Worm (Caenorhabditis elegans): ENCODE results near the gene K06H7.2.

- peak; percentile 84 for TF ChIP-seq C34F6.9 (tag; optimal IDR thresholded peaks at IDR 0.05)
- no peak for TF ChIP-seq ZK546.5 (tag; optimal IDR thresholded peaks at IDR 0.05)
- TF ChIP-seq skn-1 (tag; optimal IDR thresholded peaks at IDR 0.05), result no peak
- TF ChIP-seq lin-11 (tag; optimal IDR thresholded peaks at IDR 0.05), result no peak
- TF ChIP-seq ama-1 (optimal IDR thresholded peaks at IDR 0.05), result no peak
- TF ChIP-seq mdl-1 (tag; optimal IDR thresholded peaks at IDR 0.05), result no peak
- TF ChIP-seq nhr-6 (tag; optimal IDR thresholded peaks at IDR 0.05), result no peak
- TF ChIP-seq nhr-129 (tag; optimal IDR thresholded peaks at IDR 0.05), result peak; percentile 63
- TF ChIP-seq ceh-82 (tag; optimal IDR thresholded peaks at IDR 0.05), result no peak
- no peak for TF ChIP-seq nhr-11 (tag; optimal IDR thresholded peaks at IDR 0.05)
- no peak for TF ChIP-seq ztf-11 (tag; optimal IDR thresholded peaks at IDR 0.05)
- no peak for TF ChIP-seq aly-2 (tag; optimal IDR thresholded peaks at IDR 0.05)
- TF ChIP-seq snpc-4 (tag; optimal IDR thresholded peaks at IDR 0.05), result peak; percentile 16
These were observed 8.0 kb upstream of the K06H7.2 start, which contains the start of the genes K06H7.7 and grp-1 for ce11 chrIII:8085355-8085754.
